Worm (Caenorhabditis elegans) whole organism, L2 larva: ENCODE measurements around the gene B0294.3.

ENCODE experiments used
- C34F6.9 ChIP-seq: fragments of 150-350 bp; optimal IDR thresholded peaks from 2 replicates; lab custom pipeline; 2014; ENCODE audit warnings: missing biosample characterization, missing genetic modification characterization
- F13H6.1 ChIP-seq: sonication (generic microtip); optimal IDR thresholded peaks from 2 replicates; lab custom pipeline; 2016; ENCODE audit warnings: missing genetic modification characterization, missing compliant biosample characterization
- R02D3.7 ChIP-seq: fragments of 150-350 bp; optimal IDR thresholded peaks from 2 replicates; lab custom pipeline; 2014; ENCODE audit warnings: missing biosample characterization, missing genetic modification characterization
- aly-2 ChIP-seq: fragments of 150-350 bp; optimal IDR thresholded peaks from 2 replicates; lab custom pipeline; 2014; ENCODE audit warnings: missing biosample characterization, missing genetic modification characterization
- blmp-1 ChIP-seq: sonication (generic microtip); optimal IDR thresholded peaks from 2 replicates; lab custom pipeline; 2017; ENCODE audit warnings: missing genetic modification characterization, mild to moderate bottlenecking, missing compliant biosample characterization, antibody characterized with exemption, moderate library complexity; ENCODE audit not compliant: insufficient read depth
- ceh-82 ChIP-seq: fragments of 150-350 bp; optimal IDR thresholded peaks from 2 replicates; lab custom pipeline; 2014; ENCODE audit warnings: missing biosample characterization, missing genetic modification characterization
- dmd-4 ChIP-seq: sonication (generic microtip); optimal IDR thresholded peaks from 2 replicates; lab custom pipeline; 2017; ENCODE audit warnings: missing biosample characterization, missing genetic modification characterization
- elt-3 ChIP-seq: sonication (generic microtip); optimal IDR thresholded peaks from 2 replicates; lab custom pipeline; 2017; ENCODE audit warnings: missing biosample characterization, missing genetic modification characterization
- gmeb-1 ChIP-seq: fragments of 150-350 bp; optimal IDR thresholded peaks from 2 replicates; lab custom pipeline; 2014; ENCODE audit warnings: missing biosample characterization, missing genetic modification characterization
- lin-13 ChIP-seq: fragments of 150-350 bp; optimal IDR thresholded peaks from 2 replicates; lab custom pipeline; 2014; ENCODE audit warnings: missing biosample characterization, missing genetic modification reagents, missing genetic modification characterization
- lin-39 ChIP-seq: fragments of 150-350 bp; optimal IDR thresholded peaks from 2 replicates; lab custom pipeline; 2014; ENCODE audit warnings: missing biosample characterization, missing genetic modification reagents, missing genetic modification characterization
- lsy-2 ChIP-seq, 2 experiments: fragments of 150-350 bp in 1 of 2; sonication (generic microtip) in 1 of 2; optimal IDR thresholded peaks; 2 replicates each; lab custom pipeline; 2014 to 2017; ENCODE audit warnings: missing biosample characterization in 2 of 2, missing genetic modification characterization in 2 of 2
- mbf-1 ChIP-seq: sonication (generic microtip); optimal IDR thresholded peaks from 2 replicates; lab custom pipeline; 2017; ENCODE audit warnings: missing biosample characterization, missing genetic modification characterization
- mdl-1 ChIP-seq, 2 experiments: fragments of 150-350 bp in 1 of 2; sonication (generic microtip) in 1 of 2; optimal IDR thresholded peaks; 2 replicates each; lab custom pipeline; 2017; ENCODE audit warnings: missing biosample characterization in 2 of 2, missing genetic modification characterization in 2 of 2
- nhr-10 ChIP-seq: sonication (generic microtip); optimal IDR thresholded peaks from 2 replicates; lab custom pipeline; 2017; ENCODE audit warnings: missing biosample characterization, missing genetic modification characterization
- nhr-11 ChIP-seq: fragments of 150-350 bp; optimal IDR thresholded peaks from 2 replicates; lab custom pipeline; 2014; ENCODE audit warnings: missing biosample characterization, missing genetic modification characterization
- nhr-129 ChIP-seq: fragments of 150-350 bp; optimal IDR thresholded peaks from 2 replicates; lab custom pipeline; 2014; ENCODE audit warnings: missing biosample characterization, missing genetic modification characterization
- nhr-21 ChIP-seq: fragments of 150-350 bp; optimal IDR thresholded peaks from 2 replicates; lab custom pipeline; 2014; ENCODE audit warnings: missing biosample characterization, missing genetic modification characterization
- nhr-23 ChIP-seq: fragments of 150-350 bp; optimal IDR thresholded peaks from 2 replicates; lab custom pipeline; 2014; ENCODE audit warnings: missing biosample characterization, missing genetic modification reagents, missing genetic modification characterization
- nhr-237 ChIP-seq: fragments of 150-350 bp; optimal IDR thresholded peaks from 2 replicates; lab custom pipeline; 2014; ENCODE audit warnings: missing biosample characterization, missing genetic modification characterization
- nhr-25 ChIP-seq: fragments of 150-350 bp; sonication (generic microtip); optimal IDR thresholded peaks from 3 replicates; lab custom pipeline; 2014; ENCODE audit warnings: missing biosample characterization, missing genetic modification characterization
- nhr-77 ChIP-seq: fragments of 150-350 bp; optimal IDR thresholded peaks from 2 replicates; lab custom pipeline; 2014; ENCODE audit warnings: missing biosample characterization, missing genetic modification characterization
- sem-4 ChIP-seq: fragments of 150-350 bp; optimal IDR thresholded peaks from 2 replicates; lab custom pipeline; 2014; ENCODE audit warnings: missing biosample characterization, missing genetic modification reagents, missing genetic modification characterization
- sma-9 ChIP-seq, 2 experiments: fragments of 150-350 bp in 1 of 2; sonication (generic microtip) in 1 of 2; optimal IDR thresholded peaks; 2 replicates each; lab custom pipeline; 2014 to 2016; ENCODE audit warnings: missing genetic modification characterization in 2 of 2, mild to moderate bottlenecking in 1 of 2, missing biosample characterization in 1 of 2, missing compliant biosample characterization in 1 of 2, missing genetic modification reagents in 1 of 2, moderate library complexity in 1 of 2
- snpc-4 ChIP-seq: fragments of 150-350 bp; optimal IDR thresholded peaks from 2 replicates; lab custom pipeline; 2014; ENCODE audit warnings: missing biosample characterization, missing genetic modification characterization

B0294.3 gene

DNA sequence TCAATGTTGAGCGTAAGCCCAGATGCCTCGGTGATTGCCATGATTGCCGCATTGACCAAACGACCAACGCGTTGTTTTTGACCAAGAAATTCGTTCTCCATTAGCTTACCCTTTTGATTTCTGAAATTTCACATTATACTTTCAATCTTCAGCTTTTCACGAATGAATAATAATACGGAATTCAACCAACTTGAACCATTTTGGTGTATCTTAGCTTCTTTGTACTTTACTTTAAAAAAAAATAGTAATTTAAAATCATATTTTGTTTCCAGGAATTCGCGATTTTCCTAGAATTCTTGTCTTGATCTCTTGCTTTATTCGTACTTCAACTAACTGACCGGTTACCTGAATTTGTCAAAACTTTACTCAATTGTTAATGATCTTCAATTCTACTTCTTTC lies 32.2 kb downstream of the B0294.3 start, which contains the start of gene ZC53.2:
Gene ZC53.2 (minus strand): TSS at position 101 of the 400 bp plus-strand sequence.
- TF ChIP-seq aly-2 (no peak), sem-4 (tag; lab: Kevin White, UChicago) (no peak), nhr-11 (tag; lab: Kevin White, UChicago) (no peak), R02D3.7 (tag; lab: Kevin White, UChicago) (no peak), nhr-23 (tag; lab: Kevin White, UChicago) (no peak), mbf-1 (tag; lab: Kevin White, UChicago) (no peak), nhr-25 (tag; lab: Kevin White, UChicago) (no peak), dmd-4 (tag; lab: Kevin White, UChicago) (no peak)
- TF ChIP-seq, all 48 proteins: peak for 0

DNA sequence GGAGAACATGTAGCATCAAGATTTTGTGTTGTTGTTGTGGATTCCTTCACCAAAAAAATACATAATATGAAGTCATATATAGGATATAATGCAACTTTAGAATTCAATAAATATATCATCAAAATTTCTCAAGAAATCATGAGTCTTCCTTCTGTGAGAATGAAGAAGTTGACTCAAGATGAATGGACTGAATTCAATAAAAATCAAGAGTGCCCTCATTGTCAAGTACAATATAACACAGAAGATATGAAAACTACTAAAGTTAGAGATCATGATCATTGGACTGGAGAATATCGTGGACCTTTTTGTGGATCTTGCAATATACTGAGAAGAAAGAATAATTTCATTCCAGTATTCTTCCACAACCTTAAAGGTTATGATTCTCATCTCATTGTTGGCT lies 43.5 kb downstream of the B0294.3 start:
- TF ChIP-seq lin-39 (tag; lab: Kevin White, UChicago) (no peak), dmd-4 (tag; lab: Kevin White, UChicago) (no peak), elt-3 (no peak), gmeb-1 (tag; lab: Kevin White, UChicago) (no peak), nhr-77 (tag; lab: Kevin White, UChicago) (no peak), mbf-1 (tag; lab: Kevin White, UChicago) (no peak), nhr-237 (tag; lab: Kevin White, UChicago) (no peak), nhr-21 (tag; lab: Kevin White, UChicago) (no peak), lin-13 (GFP tag; lab: Kevin White, UChicago) (no peak)

- peak; percentile 5 for TF ChIP-seq nhr-129
- TF ChIP-seq mbf-1 (tag; lab: Kevin White, UChicago), result no peak
- no peak for TF ChIP-seq F13H6.1 (tag; lab: Kevin White, UChicago)
Observed at ce11 chrX:1939248-1939647, 47.3 kb downstream of the B0294.3 start.

- TF ChIP-seq C34F6.9, result no peak
- TF ChIP-seq lsy-2 (tag; optimal IDR thresholded peaks at IDR 0.05; lab: Kevin White, UChicago), result no peak
- TF ChIP-seq nhr-10 (tag; lab: Kevin White, UChicago), result no peak
- TF ChIP-seq sem-4 (tag; lab: Kevin White, UChicago), result no peak
- TF ChIP-seq ceh-82 (tag; lab: Kevin White, UChicago), result no peak
- TF ChIP-seq blmp-1, result no peak
- TF ChIP-seq lin-13 (GFP tag; lab: Kevin White, UChicago), result no peak
- TF ChIP-seq mdl-1 (tag; optimal IDR thresholded peaks at IDR 0.05; lab: Kevin White, UChicago), result no peak
- TF ChIP-seq snpc-4 (tag; lab: Kevin White, UChicago), result no peak
- no peak for TF ChIP-seq sma-9 (GFP tag; optimal IDR thresholded peaks at IDR 0.05; lab: Kevin White, UChicago)
- no peak for TF ChIP-seq sma-9 (tag; optimal IDR thresholded peaks at IDR 0.05; lab: Kevin White, UChicago)
Observed at ce11 chrX:1939887-1940286, 47.9 kb downstream of the B0294.3 start, which contains the start of gene Y59E1A.4. Gene Y59E1A.4, minus strand, starts transcription at chrX:1939987.
